Fruit fly (Drosophila melanogaster): ENCODE measurements around the gene Brr2.

The Brr2 gene

dm6 chr3L:16001164-16001679, 33.5 kb upstream of the Brr2 start (continued):
- TF ChIP-seq CG31365 (tag; optimal IDR thresholded peaks at IDR 0.05) (peak; percentile 45), pros (GFP tag; optimal IDR thresholded peaks at IDR 0.05) (no peak), Optix (GFP tag; IDR thresholded peaks at IDR 0.05) (no peak), CG30431 (GFP tag; optimal IDR thresholded peaks at IDR 0.05) (no peak), CG11560 (tag; IDR thresholded peaks at IDR 0.05) (no peak), ara (GFP tag; IDR thresholded peaks at IDR 0.05) (no peak), pb (GFP tag; optimal IDR thresholded peaks at IDR 0.05) (peak; percentile 60), rib (GFP tag; IDR thresholded peaks at IDR 0.05) (peak; percentile 63), fd96Cb (tag; optimal IDR thresholded peaks at IDR 0.05) (peak; percentile 55), CG6654 (GFP tag; optimal IDR thresholded peaks at IDR 0.05) (peak; percentile 35), CG8944 (GFP tag; optimal IDR thresholded peaks at IDR 0.05) (peak; percentile 45), CG2129 (GFP tag; IDR thresholded peaks at IDR 0.05; ENCODE audit: partially characterized antibody) (no peak), prd (optimal IDR thresholded peaks at IDR 0.05) (no peak), prd (GFP tag; IDR thresholded peaks at IDR 0.05) (peak; percentile 61), gce (GFP tag; IDR thresholded peaks at IDR 0.05) (no peak), ATbp (GFP tag; optimal IDR thresholded peaks at IDR 0.05) (no peak), CG1529 (GFP tag; optimal IDR thresholded peaks at IDR 0.05) (peak; percentile 11), CG9609 (GFP tag; optimal IDR thresholded peaks at IDR 0.05) (peak; percentile 75), bbx (GFP tag; IDR thresholded peaks at IDR 0.05; ENCODE audit: partially characterized antibody) (no peak), CG2199 (GFP tag; IDR thresholded peaks at IDR 0.05) (no peak), H2.0 (GFP tag; IDR thresholded peaks at IDR 0.05) (peak; percentile 51), org-1 (GFP tag; optimal IDR thresholded peaks at IDR 0.05) (peak; percentile 78), Nf-YC (tag; optimal IDR thresholded peaks at IDR 0.05) (peak; percentile 72), CG4424 (GFP tag; optimal IDR thresholded peaks at IDR 0.05) (peak; percentile 45), Atf-2 (GFP tag; optimal IDR thresholded peaks at IDR 0.05) (peak; percentile 68), CG13287 (GFP tag; IDR thresholded peaks at IDR 0.05; ENCODE audit: partially characterized antibody) (no peak), hb (GFP tag; IDR thresholded peaks at IDR 0.05; ENCODE audit: partially characterized antibody) (no peak), CG30403 (GFP tag; optimal IDR thresholded peaks at IDR 0.05) (peak; percentile 83), mld (GFP tag; IDR thresholded peaks at IDR 0.05; ENCODE audit: partially characterized antibody) (no peak), psq (GFP tag; optimal IDR thresholded peaks at IDR 0.05) (no peak), CG2678 (tag; optimal IDR thresholded peaks at IDR 0.05) (peak; percentile 92), ash1 (GFP tag; optimal IDR thresholded peaks at IDR 0.05) (peak; percentile 13), CG10654 (GFP tag; optimal IDR thresholded peaks at IDR 0.05) (no peak), Opbp (GFP tag; IDR thresholded peaks at IDR 0.05; ENCODE audit: partially characterized antibody) (no peak), tna (GFP tag; IDR thresholded peaks at IDR 0.05; ENCODE audit: partially characterized antibody) (0 out of 2 replicates have a peak, but pooled peaks have one; percentile 47), Doc3 (GFP tag; IDR thresholded peaks at IDR 0.05; ENCODE audit: partially characterized antibody) (no peak), odd (GFP tag; optimal IDR thresholded peaks at IDR 0.05) (peak; percentile 76), croc (GFP tag; conservative IDR thresholded peaks at IDR 0.05) (no peak), zfh1 (GFP tag; IDR thresholded peaks at IDR 0.05) (peak; percentile 49; the same call in 1 of the 3 replicates), HLHmδ (GFP tag; optimal IDR thresholded peaks at IDR 0.05) (no peak), ro (GFP tag; IDR thresholded peaks at IDR 0.05) (no peak), cato (GFP tag; optimal IDR thresholded peaks at IDR 0.05; ENCODE audit: borderline replicate concordance) (peak; percentile 19), gt (GFP tag; IDR thresholded peaks at IDR 0.05) (no peak), sens (GFP tag) (peak; percentile 75), gro (GFP tag; optimal IDR thresholded peaks at IDR 0.05) (peak; percentile 90), CG31388 (GFP tag; optimal IDR thresholded peaks at IDR 0.05) (no peak), YL-1 (GFP tag; optimal IDR thresholded peaks at IDR 0.05) (peak; percentile 27), Eip74EF (GFP tag; optimal IDR thresholded peaks at IDR 0.05) (peak in 1 of 2 experiments; percentile 77), CG9215 (GFP tag; IDR thresholded peaks at IDR 0.05) (no peak), CG2116 (GFP tag; optimal IDR thresholded peaks at IDR 0.05) (peak; percentile 22), CG1233 (GFP tag; optimal IDR thresholded peaks at IDR 0.05) (peak; percentile 75)
